Worm (Caenorhabditis elegans): ENCODE results near the gene Y57G11C.42.

- TF ChIP-seq tra-4 (tag; optimal IDR thresholded peaks at IDR 0.05), result no peak
- no peak for TF ChIP-seq aly-1 (tag; optimal IDR thresholded peaks at IDR 0.05)
- TF ChIP-seq tbx-11 (GFP tag; IDR thresholded peaks at IDR 0.05), result no peak
- TF ChIP-seq ama-1 (optimal IDR thresholded peaks at IDR 0.05), result no peak
- no peak for TF ChIP-seq pes-1 (GFP tag; IDR thresholded peaks at IDR 0.05)
- no peak for TF ChIP-seq ets-7 (tag; optimal IDR thresholded peaks at IDR 0.05)
- no peak for TF ChIP-seq hnd-1 (tag; optimal IDR thresholded peaks at IDR 0.05)
Observed at ce11 chrIV:14699840-14700239, 28.5 kb upstream of the Y57G11C.42 start, which contains the start of gene haf-8.

Measured in whole organism, early embryonic.